Worm (Caenorhabditis elegans) whole organism, L1 larva: ENCODE data around the gene C13G5.2.

Experiments
- C04F5.9 ChIP-seq: sonication (generic microtip); optimal IDR thresholded peaks from 2 replicates; lab custom pipeline; 2016; ENCODE audit warnings: missing genetic modification characterization, missing compliant biosample characterization
- elt-2 ChIP-seq: sonication (generic microtip); optimal IDR thresholded peaks from 2 replicates; lab custom pipeline; 2016; ENCODE audit warnings: missing genetic modification characterization, mild to moderate bottlenecking, inconsistent platforms, missing compliant biosample characterization, missing genetic modification reagents
- grh-1 ChIP-seq: fragments of 200-800 bp; sonication (Bioruptor generic); IDR thresholded peaks from 2 replicates; pipeline ENCODE4 v1.3.6; 2022; ENCODE audit warnings: missing genetic modification reagents, missing genetic modification characterization, missing compliant biosample characterization
- lin-39 ChIP-seq: fragments of 150-350 bp; optimal IDR thresholded peaks from 2 replicates; lab custom pipeline; 2014; ENCODE audit warnings: missing biosample characterization, missing genetic modification reagents, missing genetic modification characterization
- mep-1 ChIP-seq: fragments of 150-350 bp; optimal IDR thresholded peaks from 2 replicates; lab custom pipeline; 2014; ENCODE audit warnings: missing biosample characterization, missing genetic modification characterization
- pax-3 ChIP-seq: fragments of 200-800 bp; sonication (Bioruptor generic); optimal IDR thresholded peaks from 2 replicates; lab custom pipeline; 2018; ENCODE audit warnings: mild to moderate bottlenecking, missing genetic modification characterization, moderate library complexity, missing compliant biosample characterization

DNA sequence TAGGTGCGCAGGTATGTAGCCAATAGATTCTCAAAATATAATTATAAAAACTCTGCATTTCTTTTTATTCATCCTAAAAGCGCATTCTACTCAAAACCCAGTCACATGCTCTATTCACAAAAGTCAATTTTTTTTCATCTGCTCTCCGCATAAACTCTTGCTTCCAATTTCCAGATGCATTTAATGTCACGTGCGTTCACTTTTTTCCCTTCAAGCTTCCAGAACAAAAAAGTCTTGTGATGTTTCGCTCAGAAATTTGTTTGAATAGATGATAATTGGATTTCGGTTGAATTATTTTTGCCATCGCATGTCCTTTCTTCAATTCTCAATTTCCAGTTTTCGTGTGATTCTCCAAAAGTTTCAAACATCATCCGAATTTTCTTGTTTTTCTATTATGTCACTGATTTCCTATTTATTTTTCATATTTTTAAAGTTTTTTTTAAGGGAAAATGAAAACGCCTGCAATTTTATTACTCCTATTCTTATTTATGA is 46.7 kb upstream of the C13G5.2 start, which contains the start of gene F22B7.1:
- TF ChIP-seq elt-2 (no peak), mep-1 (tag; lab: Kevin White, UChicago) (no peak), grh-1 (GFP tag; lab: Robert Waterston, UW) (no peak), pax-3 (tag; lab: Kevin White, UChicago) (no peak), C04F5.9 (no peak), lin-39 (tag; lab: Kevin White, UChicago) (no peak)
